2 fruit fly cellular contexts compared by ENCODE assay signal in genomic region chrX:3870577-3870976, dm6.
TF ChIP-seq lines count a peak whose summit lies in the region.

No protein-coding gene starts in this region.

- no peak for TF ChIP-seq CTCF in whole organism, embryonic (GFP tag; optimal IDR thresholded peaks at IDR 0.05; lab: Kevin White, UChicago)

TF ChIP-seq in whole organism, adult, 20 proteins besides CTCF, POLR2A, EP300 and RAD21:
- no peak for TF ChIP-seq cic (GFP tag; optimal IDR thresholded peaks at IDR 0.05; lab: Kevin White, UChicago)
- no peak for TF ChIP-seq CG1620 (GFP tag; optimal IDR thresholded peaks at IDR 0.05; lab: Kevin White, UChicago)
- no peak for TF ChIP-seq Mnt (GFP tag; optimal IDR thresholded peaks at IDR 0.05; lab: Kevin White, UChicago)
- TF ChIP-seq CG11617 (GFP tag; optimal IDR thresholded peaks at IDR 0.05; lab: Kevin White, UChicago) = no peak
- peak; percentile 16 for TF ChIP-seq Hr96 (GFP tag; optimal IDR thresholded peaks at IDR 0.05; lab: Kevin White, UChicago)
- TF ChIP-seq CG14711 (tag; optimal IDR thresholded peaks at IDR 0.05; lab: Kevin White, UChicago) = no peak
- TF ChIP-seq pad (GFP tag; optimal IDR thresholded peaks at IDR 0.05; lab: Kevin White, UChicago) = no peak
TF ChIP-seq in whole organism, adult: peak in this region for 1.

TF ChIP-seq in whole organism, embryonic, 481 proteins besides CTCF, POLR2A, EP300 and RAD21:
- TF ChIP-seq grn (GFP tag; optimal IDR thresholded peaks at IDR 0.05; lab: Kevin White, UChicago) (peak; percentile 85), abd-A (tag; optimal IDR thresholded peaks at IDR 0.05; lab: Kevin White, UChicago) (no peak), CG11398 (GFP tag; optimal IDR thresholded peaks at IDR 0.05; lab: Kevin White, UChicago) (no peak), CG10209 (GFP tag; optimal IDR thresholded peaks at IDR 0.05; lab: Kevin White, UChicago) (no peak), sug (tag; optimal IDR thresholded peaks at IDR 0.05; lab: Kevin White, UChicago) (peak; percentile 30), CG34376 (GFP tag; optimal IDR thresholded peaks at IDR 0.05; lab: Kevin White, UChicago) (peak; percentile 41), CG11093 (GFP tag; IDR thresholded peaks at IDR 0.05; lab: Robert Waterston, UW) (no peak), Hr78 (GFP tag; optimal IDR thresholded peaks at IDR 0.05; lab: Kevin White, UChicago) (peak in 1 of 2 experiments; percentile 33), sd (tag; optimal IDR thresholded peaks at IDR 0.05; lab: Kevin White, UChicago) (peak; percentile 75), Pdp1 (GFP tag; optimal IDR thresholded peaks at IDR 0.05; lab: Kevin White, UChicago) (peak in 1 of 2 experiments; percentile 43), exex (tag; optimal IDR thresholded peaks at IDR 0.05; lab: Kevin White, UChicago) (peak; percentile 79), CG3163 (GFP tag; optimal IDR thresholded peaks at IDR 0.05; lab: Kevin White, UChicago) (no peak), CG11247 (GFP tag; IDR thresholded peaks at IDR 0.05; lab: Robert Waterston, UW) (no peak), CG11723 (GFP tag; optimal IDR thresholded peaks at IDR 0.05; lab: Kevin White, UChicago) (no peak), lab (GFP tag; optimal IDR thresholded peaks at IDR 0.05; lab: Kevin White, UChicago) (peak; percentile 2), mirr (GFP tag; optimal IDR thresholded peaks at IDR 0.05; lab: Kevin White, UChicago) (peak; percentile 37), CG7556 (GFP tag; optimal IDR thresholded peaks at IDR 0.05; lab: Kevin White, UChicago) (no peak), disco-r (GFP tag; optimal IDR thresholded peaks at IDR 0.05; lab: Kevin White, UChicago) (no peak)
